Fruit fly (Drosophila melanogaster) whole organism, embryonic: ENCODE data around the gene Ufsp2.

Source experiments
- Antp ChIP-seq: fragments of 200-800 bp; sonication (Bioruptor generic); optimal IDR thresholded peaks from 3 replicates; lab custom pipeline; 2016; ENCODE audit warnings: missing biosample characterization, missing genetic modification characterization
- Asciz ChIP-seq: fragments of 200-800 bp; sonication (Bioruptor generic); optimal IDR thresholded peaks from 2 replicates; lab custom pipeline; 2017; ENCODE audit warnings: missing biosample characterization, mild to moderate bottlenecking, missing genetic modification characterization, missing genetic modification reagents
- BEAF-32 ChIP-seq: fragments of 200-800 bp; sonication (Bioruptor generic); optimal IDR thresholded peaks from 3 replicates; lab custom pipeline; 2017; ENCODE audit warnings: missing biosample characterization, missing genetic modification characterization, mild to moderate bottlenecking, moderate library complexity, missing genetic modification reagents
- CG10462 ChIP-seq: fragments of 200-800 bp; sonication (Bioruptor generic); optimal IDR thresholded peaks from 2 replicates; lab custom pipeline; 2016; ENCODE audit warnings: missing biosample characterization, missing genetic modification characterization
- CG10565 ChIP-seq: fragments of 200-800 bp; sonication (Bioruptor generic); optimal IDR thresholded peaks from 3 replicates; lab custom pipeline; 2016; ENCODE audit warnings: missing biosample characterization, mild to moderate bottlenecking, missing genetic modification characterization
- CG10979 ChIP-seq: fragments of 200-800 bp; sonication (Bioruptor generic); optimal IDR thresholded peaks from 2 replicates; lab custom pipeline; 2018; ENCODE audit warnings: missing biosample characterization, mild to moderate bottlenecking, missing genetic modification characterization, moderate library complexity
- CG11398 ChIP-seq: fragments of 200-800 bp; sonication (Bioruptor generic); optimal IDR thresholded peaks from 2 replicates; lab custom pipeline; 2016; ENCODE audit warnings: missing biosample characterization, missing genetic modification characterization
- CG12769 ChIP-seq: fragments of 200-800 bp; sonication (Bioruptor generic); optimal IDR thresholded peaks from 2 replicates; lab custom pipeline; 2019; ENCODE audit warnings: missing biosample characterization, mild to moderate bottlenecking, missing genetic modification characterization, moderate library complexity
- CG13624 ChIP-seq: fragments of 200-800 bp; sonication (Bioruptor generic); optimal IDR thresholded peaks from 2 replicates; lab custom pipeline; 2016; ENCODE audit warnings: missing biosample characterization, missing genetic modification characterization
- CG1603 ChIP-seq: fragments of 200-800 bp; sonication (Bioruptor generic); optimal IDR thresholded peaks from 2 replicates; lab custom pipeline; 2019; ENCODE audit warnings: missing biosample characterization, mild to moderate bottlenecking, missing genetic modification characterization, moderate library complexity
- CG17361 ChIP-seq: fragments of 200-800 bp; sonication (Bioruptor generic); IDR thresholded peaks from 3 replicates; pipeline ENCODE4 v1.3.6; 2022; ENCODE audit warnings: missing biosample characterization, missing genetic modification characterization
- CG17912 ChIP-seq: fragments of 200-800 bp; sonication (Bioruptor generic); optimal IDR thresholded peaks from 2 replicates; lab custom pipeline; 2018; ENCODE audit warnings: missing biosample characterization, mild to moderate bottlenecking, missing genetic modification characterization
- CG1832 ChIP-seq: fragments of 200-800 bp; sonication (Bioruptor generic); optimal IDR thresholded peaks from 2 replicates; lab custom pipeline; 2017; ENCODE audit warnings: missing biosample characterization, mild to moderate bottlenecking, missing genetic modification characterization, inconsistent platforms
- CG2120 ChIP-seq: fragments of 200-800 bp; sonication (Bioruptor generic); optimal IDR thresholded peaks from 3 replicates; lab custom pipeline; 2016; ENCODE audit warnings: missing biosample characterization, missing genetic modification characterization
- CG4360 ChIP-seq: fragments of 200-800 bp; sonication (Bioruptor generic); IDR thresholded peaks from 2 replicates; pipeline ENCODE4 v1.3.6; 2022; ENCODE audit warnings: missing biosample characterization, missing genetic modification characterization
- CG5245 ChIP-seq: fragments of 200-800 bp; sonication (Bioruptor generic); optimal IDR thresholded peaks from 3 replicates; lab custom pipeline; 2016; ENCODE audit warnings: missing biosample characterization, missing genetic modification characterization
- CG6689 ChIP-seq: fragments of 200-800 bp; sonication (Bioruptor generic); IDR thresholded peaks from 2 replicates; pipeline ENCODE4 v1.3.6; 2022; ENCODE audit warnings: missing biosample characterization, missing genetic modification characterization
- CG7839 ChIP-seq: fragments of 200-800 bp; sonication (Bioruptor generic); optimal IDR thresholded peaks from 3 replicates; lab custom pipeline; 2018; ENCODE audit warnings: missing biosample characterization, mild to moderate bottlenecking, missing genetic modification characterization, moderate library complexity
- CG7963 ChIP-seq: fragments of 200-800 bp; sonication (Bioruptor generic); IDR thresholded peaks from 3 replicates; pipeline ENCODE4 v1.3.6; 2022; ENCODE audit warnings: missing biosample characterization, missing genetic modification characterization; ENCODE audit not compliant: partially characterized antibody
- CG8290 ChIP-seq, 3 experiments: fragments of 200-800 bp; sonication (Bioruptor generic); optimal IDR thresholded peaks; 2 replicates each; lab custom pipeline; 2016 to 2019; ENCODE audit warnings: missing biosample characterization in 3 of 3, missing genetic modification characterization in 3 of 3, mild to moderate bottlenecking in 2 of 3, moderate library complexity in 1 of 3
- CG8944 ChIP-seq: fragments of 200-800 bp; sonication (Bioruptor generic); optimal IDR thresholded peaks from 3 replicates; lab custom pipeline; 2016; ENCODE audit warnings: missing biosample characterization, missing genetic modification characterization
- CrebB ChIP-seq: fragments of 200-800 bp; sonication (Bioruptor generic); optimal IDR thresholded peaks from 3 replicates; lab custom pipeline; 2018; ENCODE audit warnings: missing biosample characterization, mild to moderate bottlenecking, missing genetic modification characterization
- Eip74EF ChIP-seq, 2 experiments: fragments of 200-800 bp in 1 of 2; fragments of >200 bp in 1 of 2; sonication (Bioruptor generic) in 1 of 2; optimal IDR thresholded peaks; 2 replicates each; lab custom pipeline; 2017 to 2019; ENCODE audit warnings: missing biosample characterization in 2 of 2, missing genetic modification characterization in 2 of 2, mild to moderate bottlenecking in 1 of 2, moderate library complexity in 1 of 2
- HHEX ChIP-seq: fragments of 200-800 bp; sonication (Bioruptor generic); optimal IDR thresholded peaks from 3 replicates; lab custom pipeline; 2017; ENCODE audit warnings: missing biosample characterization, mild to moderate bottlenecking, missing genetic modification characterization, missing genetic modification reagents
- Hmr ChIP-seq: fragments of 200-800 bp; sonication (Bioruptor generic); optimal IDR thresholded peaks from 3 replicates; lab custom pipeline; 2017; ENCODE audit warnings: mild to moderate bottlenecking, missing biosample characterization, missing genetic modification reagents, missing genetic modification characterization
- Hr51 ChIP-seq, 2 experiments: fragments of 200-800 bp; sonication (Bioruptor generic); optimal IDR thresholded peaks; 2 replicates in 1 of 2; 3 replicates in 1 of 2; lab custom pipeline; 2016 to 2018; ENCODE audit warnings: missing biosample characterization in 2 of 2, missing genetic modification characterization in 2 of 2, mild to moderate bottlenecking in 1 of 2, moderate library complexity in 1 of 2
- MBD-R2 ChIP-seq: fragments of 200-800 bp; sonication (Bioruptor generic); IDR thresholded peaks from 2 replicates; pipeline ENCODE4 v1.3.6; 2022; ENCODE audit warnings: missing biosample characterization, missing genetic modification characterization
- Neu2 ChIP-seq: fragments of 200-800 bp; sonication (Bioruptor generic); optimal IDR thresholded peaks from 3 replicates; lab custom pipeline; 2016; ENCODE audit warnings: missing biosample characterization, missing genetic modification characterization, borderline replicate concordance
- Nf-YB ChIP-seq: fragments of 200-800 bp; sonication (Bioruptor generic); optimal IDR thresholded peaks from 3 replicates; lab custom pipeline; 2019; ENCODE audit warnings: missing biosample characterization, mild to moderate bottlenecking, missing genetic modification characterization, moderate library complexity
- Side ChIP-seq: fragments of 200-800 bp; sonication (Bioruptor generic); optimal IDR thresholded peaks from 2 replicates; lab custom pipeline; 2016; ENCODE audit warnings: missing biosample characterization, missing genetic modification characterization
- ato ChIP-seq: fragments of 200-800 bp; sonication (Bioruptor generic); IDR thresholded peaks from 2 replicates; pipeline ENCODE4 v1.3.6; 2022; ENCODE audit warnings: missing biosample characterization, missing genetic modification characterization; ENCODE audit not compliant: partially characterized antibody
- crp ChIP-seq, 2 experiments: fragments of 200-800 bp; sonication (Bioruptor generic); optimal IDR thresholded peaks; 2 replicates in 1 of 2; 3 replicates in 1 of 2; lab custom pipeline; 2017; ENCODE audit warnings: missing biosample characterization in 2 of 2, missing genetic modification characterization in 2 of 2, mild to moderate bottlenecking in 1 of 2, moderate library complexity in 1 of 2
- cwo ChIP-seq: fragments of 200-800 bp; sonication (Bioruptor generic); optimal IDR thresholded peaks from 3 replicates; lab custom pipeline; 2017; ENCODE audit warnings: missing biosample characterization, missing genetic modification characterization, mild to moderate bottlenecking, moderate library complexity, missing genetic modification reagents
- fu2 ChIP-seq: fragments of 200-800 bp; sonication (Bioruptor generic); optimal IDR thresholded peaks from 2 replicates; lab custom pipeline; 2016; ENCODE audit warnings: missing biosample characterization, missing genetic modification characterization
- h ChIP-seq: fragments of >200 bp; optimal IDR thresholded peaks from 2 replicates; lab custom pipeline; 2017
- her ChIP-seq: fragments of 200-800 bp; sonication (Bioruptor generic); optimal IDR thresholded peaks from 2 replicates; lab custom pipeline; 2016; ENCODE audit warnings: missing biosample characterization, missing genetic modification characterization
- kay ChIP-seq: fragments of 200-800 bp; sonication (Bioruptor generic); optimal IDR thresholded peaks from 2 replicates; lab custom pipeline; 2016; ENCODE audit warnings: missing biosample characterization, missing genetic modification characterization
- nerfin-1 ChIP-seq: fragments of 200-800 bp; sonication (Bioruptor generic); optimal IDR thresholded peaks from 3 replicates; lab custom pipeline; 2019; ENCODE audit warnings: missing biosample characterization, mild to moderate bottlenecking, missing genetic modification characterization, moderate library complexity
- nmo ChIP-seq: fragments of 200-800 bp; sonication (Bioruptor generic); optimal IDR thresholded peaks from 2 replicates; lab custom pipeline; 2018; ENCODE audit warnings: missing biosample characterization, mild to moderate bottlenecking, missing genetic modification characterization, moderate library complexity
- onecut ChIP-seq: fragments of 200-800 bp; sonication (Bioruptor generic); IDR thresholded peaks from 2 replicates; pipeline ENCODE4 v1.3.6; 2022; ENCODE audit warnings: missing biosample characterization, missing genetic modification characterization
- pita ChIP-seq: fragments of 200-800 bp; sonication (Bioruptor generic); optimal IDR thresholded peaks from 2 replicates; lab custom pipeline; 2017; ENCODE audit warnings: missing biosample characterization, mild to moderate bottlenecking, missing genetic modification characterization
- pnt ChIP-seq: fragments of 200-800 bp; sonication (Bioruptor generic); optimal IDR thresholded peaks from 3 replicates; lab custom pipeline; 2016; ENCODE audit warnings: missing biosample characterization, missing genetic modification characterization
- scrt ChIP-seq: fragments of 200-800 bp; sonication (Bioruptor generic); optimal IDR thresholded peaks from 2 replicates; lab custom pipeline; 2018; ENCODE audit warnings: missing biosample characterization, mild to moderate bottlenecking, missing genetic modification characterization, moderate library complexity
- sob ChIP-seq: fragments of 200-800 bp; sonication (Bioruptor generic); IDR thresholded peaks from 2 replicates; pipeline ENCODE4 v1.3.6; 2022; ENCODE audit warnings: missing biosample characterization, missing genetic modification characterization
- stwl ChIP-seq: fragments of 200-800 bp; sonication (Bioruptor generic); optimal IDR thresholded peaks from 3 replicates; lab custom pipeline; 2018; ENCODE audit warnings: missing biosample characterization, mild to moderate bottlenecking, missing genetic modification characterization, moderate library complexity
- twi ChIP-seq: fragments of 200-800 bp; optimal IDR thresholded peaks from 2 replicates; lab custom pipeline; 2019; ENCODE audit warnings: missing biosample characterization, mild to moderate bottlenecking, missing genetic modification characterization, moderate library complexity
- z ChIP-seq: fragments of 200-800 bp; sonication (Bioruptor generic); IDR thresholded peaks from 3 replicates; pipeline ENCODE4 v1.3.6; 2022; ENCODE audit warnings: missing biosample characterization, missing genetic modification characterization
- zfh2 ChIP-seq: fragments of 200-800 bp; sonication (Bioruptor generic); optimal IDR thresholded peaks from 2 replicates; lab custom pipeline; 2016; ENCODE audit warnings: missing biosample characterization, missing genetic modification characterization

Gene Ufsp2

dm6 chr3L:15553993-15554644 lies 22.3 kb upstream of the Ufsp2 start, which contains the start of gene AGO2:
Gene AGO2 (plus strand): TSS chr3L:15554113.
- TF ChIP-seq BEAF-32 (GFP tag; lab: Kevin White, UChicago) (peak; percentile 69), CG17912 (GFP tag; lab: Kevin White, UChicago) (no peak), scrt (GFP tag; lab: Kevin White, UChicago) (peak; percentile 40), HHEX (GFP tag; lab: Kevin White, UChicago) (peak; percentile 21), Antp (GFP tag; lab: Kevin White, UChicago) (no peak), pita (GFP tag; lab: Kevin White, UChicago) (peak; percentile 62), CG6689 (GFP tag; lab: Robert Waterston, UW) (0 out of 2 replicates have a peak, but pooled peaks have one; percentile 28), nmo (GFP tag; lab: Kevin White, UChicago) (peak; percentile 18), CG11398 (GFP tag; lab: Kevin White, UChicago) (peak; percentile 8), CG1603 (tag; lab: Kevin White, UChicago) (peak; percentile 3), CG10979 (tag; lab: Kevin White, UChicago) (peak; percentile 12), CG5245 (GFP tag; lab: Kevin White, UChicago) (no peak), z (GFP tag; lab: Robert Waterston, UW) (no peak), Hmr (GFP tag; lab: Kevin White, UChicago) (no peak), her (GFP tag; lab: Kevin White, UChicago) (peak; percentile 50), Neu2 (GFP tag; lab: Kevin White, UChicago) (peak; percentile 47), Asciz (GFP tag; lab: Kevin White, UChicago) (peak; percentile 23), CrebB (tag; lab: Kevin White, UChicago) (peak; percentile 30), Nf-YB (no peak), CG8290 (GFP tag; optimal IDR thresholded peaks at IDR 0.05; lab: Kevin White, UChicago) (peak; percentile 2), CG8290 (tag; optimal IDR thresholded peaks at IDR 0.05; lab: Kevin White, UChicago) (no peak), Eip74EF (GFP tag; optimal IDR thresholded peaks at IDR 0.05; lab: Kevin White, UChicago) (peak in 1 of 2 experiments; percentile 29), nerfin-1 (peak; percentile 21), Side (peak; percentile 51), CG10462 (GFP tag; lab: Kevin White, UChicago) (no peak), cwo (peak; percentile 19), CG13624 (GFP tag; lab: Kevin White, UChicago) (peak; percentile 92), zfh2 (GFP tag; lab: Kevin White, UChicago) (peak; percentile 9), CG1832 (GFP tag; lab: Kevin White, UChicago) (no peak), kay (GFP tag; lab: Kevin White, UChicago) (peak; percentile 91), h (no peak), ato (peak; percentile 62), CG7839 (tag; lab: Kevin White, UChicago) (no peak), CG4360 (peak; percentile 100), CG7963 (peak; percentile 64; the same call in 2 of the 3 replicates), stwl (tag; lab: Kevin White, UChicago) (peak; percentile 55), Hr51 (GFP tag; optimal IDR thresholded peaks at IDR 0.05; lab: Kevin White, UChicago) (peak in 1 of 2 experiments; percentile 61), CG10565 (no peak), CG12769 (tag; lab: Kevin White, UChicago) (no peak), pnt (no peak), MBD-R2 (GFP tag; lab: Robert Waterston, UW) (peak; percentile 24; the same call in 1 of the 2 replicates), onecut (peak; percentile 47), fu2 (GFP tag; lab: Kevin White, UChicago) (peak; percentile 29), crp (GFP tag; optimal IDR thresholded peaks at IDR 0.05; lab: Kevin White, UChicago) (peak in 1 of 2 experiments; percentile 26), CG2120 (GFP tag; lab: Kevin White, UChicago) (peak; percentile 11), twi (tag; lab: Kevin White, UChicago) (peak; percentile 53), CG8944 (no peak), sob (no peak), CG17361 (peak; percentile 32; the same call in 1 of the 3 replicates)
